Worm (Caenorhabditis elegans) whole organism, L3 larva: ENCODE measurements around the gene sid-2.

Source experiments
- R02D3.7 ChIP-seq: fragments of 150-350 bp; optimal IDR thresholded peaks from 2 replicates; lab custom pipeline; 2014; ENCODE audit warnings: missing biosample characterization, missing genetic modification characterization
- ama-1 ChIP-seq: fragments of 150-350 bp; optimal IDR thresholded peaks from 2 replicates; lab custom pipeline; 2018
- ceh-82 ChIP-seq: fragments of 150-350 bp; optimal IDR thresholded peaks from 2 replicates; lab custom pipeline; 2014; ENCODE audit warnings: missing biosample characterization, missing genetic modification characterization
- ceh-9 ChIP-seq: sonication (generic microtip); optimal IDR thresholded peaks from 2 replicates; lab custom pipeline; 2018; ENCODE audit warnings: missing biosample characterization, missing genetic modification characterization
- egl-27 ChIP-seq: sonication (generic microtip); optimal IDR thresholded peaks from 4 replicates; lab custom pipeline; 2017; ENCODE audit warnings: missing biosample characterization, missing genetic modification reagents, missing genetic modification characterization
- elt-3 ChIP-seq, 3 experiments: fragments of 150-350 bp in 1 of 3; sonication (generic microtip) in 2 of 3; optimal IDR thresholded peaks; 2 replicates in 2 of 3; 4 replicates in 1 of 3; lab custom pipeline; 2014 to 2017; ENCODE audit warnings: missing biosample characterization in 3 of 3, missing genetic modification characterization in 3 of 3
- fkh-10 ChIP-seq: sonication (generic microtip); optimal IDR thresholded peaks from 2 replicates; lab custom pipeline; 2017; ENCODE audit warnings: missing biosample characterization, missing genetic modification reagents, missing genetic modification characterization
- fkh-2 ChIP-seq: fragments of 150-350 bp; optimal IDR thresholded peaks from 2 replicates; lab custom pipeline; 2014; ENCODE audit warnings: missing biosample characterization, missing genetic modification reagents, missing genetic modification characterization
- hmg-11 ChIP-seq: sonication (generic microtip); optimal IDR thresholded peaks from 2 replicates; lab custom pipeline; 2016; ENCODE audit warnings: missing genetic modification characterization, missing compliant biosample characterization
- lin-39 ChIP-seq: fragments of 150-350 bp; optimal IDR thresholded peaks from 2 replicates; lab custom pipeline; 2018; ENCODE audit warnings: missing biosample characterization, missing genetic modification reagents, missing genetic modification characterization
- lsy-12 ChIP-seq: sonication (generic microtip); optimal IDR thresholded peaks from 2 replicates; lab custom pipeline; 2016; ENCODE audit warnings: mild to moderate bottlenecking, missing genetic modification characterization, missing compliant biosample characterization
- nfya-1 ChIP-seq: sonication (generic microtip); optimal IDR thresholded peaks from 2 replicates; lab custom pipeline; 2017; ENCODE audit warnings: missing genetic modification characterization, mild to moderate bottlenecking, missing compliant biosample characterization, antibody characterized with exemption, moderate library complexity; ENCODE audit not compliant: insufficient read depth
- nhr-11 ChIP-seq: fragments of 150-350 bp; optimal IDR thresholded peaks from 2 replicates; lab custom pipeline; 2014; ENCODE audit warnings: missing biosample characterization, missing genetic modification characterization
- nhr-12 ChIP-seq: fragments of 150-350 bp; optimal IDR thresholded peaks from 2 replicates; lab custom pipeline; 2014; ENCODE audit warnings: missing biosample characterization, missing genetic modification characterization
- nhr-23 ChIP-seq: fragments of 150-350 bp; optimal IDR thresholded peaks from 2 replicates; lab custom pipeline; 2014; ENCODE audit warnings: missing biosample characterization, missing genetic modification reagents, missing genetic modification characterization
- nhr-237 ChIP-seq: fragments of 150-350 bp; optimal IDR thresholded peaks from 2 replicates; lab custom pipeline; 2014; ENCODE audit warnings: missing biosample characterization, missing genetic modification characterization
- nhr-25 ChIP-seq: sonication (generic microtip); optimal IDR thresholded peaks from 2 replicates; lab custom pipeline; 2017; ENCODE audit warnings: missing biosample characterization, missing genetic modification characterization
- nhr-43 ChIP-seq: sonication (generic microtip); optimal IDR thresholded peaks from 2 replicates; lab custom pipeline; 2016; ENCODE audit warnings: mild to moderate bottlenecking, missing genetic modification characterization, missing compliant biosample characterization; ENCODE audit not compliant: poor library complexity, severe bottlenecking
- pha-4 ChIP-seq: fragments of 150-350 bp; optimal IDR thresholded peaks from 2 replicates; lab custom pipeline; 2014; ENCODE audit warnings: missing biosample characterization, missing genetic modification reagents, missing genetic modification characterization
- pqm-1 ChIP-seq: fragments of 150-350 bp; optimal IDR thresholded peaks from 2 replicates; lab custom pipeline; 2017; ENCODE audit warnings: missing biosample characterization, missing genetic modification characterization, inconsistent platforms
- skn-1 ChIP-seq: fragments of 150-350 bp; optimal IDR thresholded peaks from 2 replicates; lab custom pipeline; 2014; ENCODE audit warnings: missing biosample characterization, missing genetic modification characterization
- snpc-4 ChIP-seq: fragments of 150-350 bp; optimal IDR thresholded peaks from 2 replicates; lab custom pipeline; 2014; ENCODE audit warnings: missing biosample characterization, missing genetic modification characterization
- tbx-2 ChIP-seq: sonication (generic microtip); optimal IDR thresholded peaks from 2 replicates; lab custom pipeline; 2016; ENCODE audit warnings: mild to moderate bottlenecking, missing genetic modification characterization, missing compliant biosample characterization
- unc-39 ChIP-seq: sonication (generic microtip); optimal IDR thresholded peaks from 4 replicates; lab custom pipeline; 2017; ENCODE audit warnings: missing biosample characterization, missing genetic modification characterization
- unc-62 ChIP-seq: fragments of 150-350 bp; sonication (generic microtip); optimal IDR thresholded peaks from 4 replicates; lab custom pipeline; 2014; ENCODE audit warnings: missing biosample characterization, missing genetic modification reagents, missing genetic modification characterization
- zag-1 ChIP-seq: fragments of 150-350 bp; optimal IDR thresholded peaks from 2 replicates; lab custom pipeline; 2014; ENCODE audit warnings: missing biosample characterization, missing genetic modification characterization
- ztf-11 ChIP-seq: fragments of 150-350 bp; optimal IDR thresholded peaks from 2 replicates; lab custom pipeline; 2014; ENCODE audit warnings: missing biosample characterization, missing genetic modification characterization
- ztf-4 ChIP-seq: fragments of 150-350 bp; optimal IDR thresholded peaks from 2 replicates; lab custom pipeline; 2014; ENCODE audit warnings: missing biosample characterization, missing genetic modification characterization

sid-2 gene

DNA sequence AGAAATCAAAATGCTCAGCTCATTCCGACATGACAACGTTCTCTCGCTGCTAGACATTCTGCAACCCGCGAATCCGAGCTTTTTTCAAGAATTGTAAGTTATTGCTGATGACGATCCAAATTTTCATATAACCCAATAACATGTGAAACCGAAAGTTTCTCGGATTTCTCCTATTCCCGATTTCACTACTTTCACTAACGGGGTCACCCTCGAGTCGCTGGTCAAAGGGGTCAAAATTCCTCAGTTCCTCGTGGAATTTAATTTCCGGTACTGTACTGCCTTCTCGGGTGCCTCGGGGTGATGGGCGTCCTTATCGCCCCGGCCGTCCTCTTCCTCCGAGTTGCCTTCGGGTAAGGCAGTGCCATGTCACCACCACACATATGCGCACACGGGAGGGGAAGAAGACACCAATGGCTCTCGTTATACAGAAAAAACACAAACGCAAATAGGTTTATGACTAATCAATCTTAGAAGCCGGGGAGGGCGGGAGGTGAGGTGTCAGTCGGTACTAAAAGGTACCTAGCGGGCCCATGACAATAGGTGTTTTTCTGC is 41.0 kb downstream of the sid-2 start:
- TF ChIP-seq tbx-2 (peak; percentile 16), ztf-4 (tag; lab: Kevin White, UChicago) (no peak), skn-1 (tag; lab: Kevin White, UChicago) (no peak), nhr-23 (tag; lab: Kevin White, UChicago) (peak; percentile 63), unc-39 (tag; lab: Kevin White, UChicago) (no peak), fkh-2 (tag; lab: Kevin White, UChicago) (no peak)

DNA sequence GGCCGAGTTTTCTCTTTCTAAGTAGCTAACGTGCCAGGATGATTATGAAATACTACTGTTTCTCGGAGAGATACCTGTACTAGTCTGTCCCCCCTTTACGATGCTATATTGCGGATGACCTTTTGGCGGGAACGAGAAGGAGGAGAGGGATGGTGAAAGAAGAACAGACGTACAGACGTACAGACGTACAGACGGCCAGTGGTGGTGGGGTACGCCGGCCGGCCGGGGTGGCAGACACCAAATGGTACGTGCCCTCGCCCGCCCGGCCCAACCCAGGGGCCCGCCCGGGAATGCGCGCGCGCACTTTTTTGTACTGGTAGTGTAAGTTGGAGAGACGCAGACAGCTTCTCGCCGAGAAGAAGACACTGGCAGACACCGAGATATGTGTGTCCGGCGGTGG is 41.8 kb downstream of the sid-2 start:
- no peak for TF ChIP-seq egl-27 (tag; lab: Kevin White, UChicago)
- peak; percentile 38 for TF ChIP-seq ama-1
- peak; percentile 84 for TF ChIP-seq nhr-23 (tag; lab: Kevin White, UChicago)
- peak; percentile 74 for TF ChIP-seq lin-39 (tag; lab: Kevin White, UChicago)
- TF ChIP-seq nfya-1 (tag; lab: Kevin White, UChicago) = peak; percentile 11
- TF ChIP-seq ztf-11 (tag; lab: Kevin White, UChicago) = no peak
- peak; percentile 60 for TF ChIP-seq lsy-12 (tag; lab: Kevin White, UChicago)
- peak; percentile 19 for TF ChIP-seq pha-4
- TF ChIP-seq nhr-25 (tag; lab: Kevin White, UChicago) = peak; percentile 52
- no peak for TF ChIP-seq skn-1 (tag; lab: Kevin White, UChicago)
- TF ChIP-seq hmg-11 (tag; lab: Kevin White, UChicago) = peak; percentile 53

DNA sequence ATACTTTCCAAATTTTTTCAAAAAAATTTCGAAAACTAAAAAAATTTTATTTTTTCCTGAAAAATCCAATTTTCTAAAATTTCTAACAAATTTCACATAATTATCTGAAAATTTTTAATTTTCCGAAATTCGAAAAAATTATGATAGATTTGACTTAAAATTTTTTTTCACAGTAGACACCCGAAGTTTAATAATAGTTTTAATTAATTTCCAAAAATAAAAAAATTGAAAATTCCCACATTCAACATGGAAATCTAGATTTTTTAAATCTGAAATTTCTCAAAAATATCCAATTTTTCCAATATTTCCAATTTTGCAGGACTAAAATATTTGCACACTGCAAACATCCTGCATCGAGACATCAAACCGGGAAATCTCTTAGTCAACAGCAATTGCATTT is 42.7 kb downstream of the sid-2 start:
- TF ChIP-seq pha-4 (peak; percentile 0), R02D3.7 (tag; lab: Kevin White, UChicago) (no peak)

DNA sequence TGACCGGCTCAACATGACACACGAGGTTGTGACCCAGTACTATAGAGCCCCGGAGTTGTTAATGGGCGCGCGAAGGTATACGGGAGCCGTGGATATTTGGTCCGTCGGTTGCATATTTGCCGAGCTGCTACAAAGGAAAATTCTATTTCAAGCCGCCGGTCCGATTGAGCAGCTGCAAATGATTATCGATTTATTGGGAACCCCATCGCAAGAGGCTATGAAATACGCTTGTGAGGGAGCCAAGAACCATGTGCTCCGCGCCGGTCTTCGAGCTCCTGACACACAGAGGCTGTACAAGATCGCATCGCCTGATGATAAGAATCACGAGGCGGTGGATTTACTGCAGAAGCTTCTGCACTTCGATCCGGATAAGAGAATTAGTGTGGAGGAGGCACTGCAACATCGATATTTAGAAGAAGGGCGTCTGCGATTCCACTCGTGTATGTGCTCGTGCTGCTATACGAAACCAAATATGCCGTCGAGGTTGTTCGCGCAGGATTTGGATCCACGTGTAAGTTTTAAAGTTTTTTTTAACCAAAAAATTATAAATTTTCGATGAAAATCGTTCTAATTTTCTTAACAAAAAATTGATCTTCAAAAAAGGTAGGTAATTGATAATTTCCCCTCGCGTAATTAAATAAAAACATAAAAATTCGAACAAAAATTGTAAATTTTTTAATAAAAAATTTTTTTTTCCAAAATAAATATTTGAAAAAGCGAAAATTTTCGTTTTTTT is 43.3 kb downstream of the sid-2 start:
- TF ChIP-seq ama-1 (peak; percentile 46), ceh-9 (tag; lab: Kevin White, UChicago) (no peak), nhr-23 (tag; lab: Kevin White, UChicago) (no peak)

DNA sequence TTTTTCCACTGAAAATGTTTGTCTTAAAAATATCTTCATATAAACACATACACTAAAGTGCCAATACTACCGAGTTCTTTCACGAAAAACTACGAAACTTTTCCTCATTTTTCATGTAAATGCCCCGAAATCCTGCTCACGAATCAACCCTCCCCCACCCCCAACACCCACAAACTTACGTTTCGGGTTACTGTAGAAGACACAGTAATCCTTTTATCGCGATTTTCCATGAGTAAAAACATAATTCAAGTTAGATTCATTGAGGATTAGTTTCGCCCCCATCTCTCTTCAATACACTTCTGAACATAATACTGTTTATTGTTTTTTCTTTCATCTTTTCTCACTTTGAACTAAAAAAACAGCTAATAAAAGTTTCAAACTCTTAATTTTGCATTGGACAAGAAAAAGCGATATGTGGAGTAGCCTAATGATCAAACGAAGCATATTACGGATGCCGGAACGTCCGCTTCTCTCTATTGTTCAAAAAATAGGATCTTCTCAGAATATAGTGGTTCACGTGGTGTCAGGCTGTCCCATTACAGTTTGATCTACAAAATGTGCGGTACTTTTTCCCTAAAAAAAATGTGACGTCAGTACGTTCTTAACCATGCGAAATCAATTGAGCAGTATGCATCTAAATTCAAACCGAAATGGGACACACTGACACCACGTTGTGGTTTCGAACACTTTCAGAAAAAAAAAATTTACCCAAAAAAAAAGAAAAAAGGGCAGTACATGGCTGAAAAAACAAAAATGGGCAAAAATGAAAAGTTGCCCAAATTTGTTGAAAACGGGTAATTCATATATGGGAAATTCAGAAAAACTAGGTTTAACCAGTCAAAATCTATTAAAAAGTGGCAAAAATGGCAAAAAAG is 45.0 kb downstream of the sid-2 start:
- TF ChIP-seq nhr-23 (tag; lab: Kevin White, UChicago) (peak; percentile 64), tbx-2 (no peak), unc-62 (GFP tag; lab: Kevin White, UChicago) (no peak), ama-1 (peak; percentile 22), ceh-82 (tag; lab: Kevin White, UChicago) (no peak), pqm-1 (tag; lab: Kevin White, UChicago) (no peak), nhr-11 (tag; lab: Kevin White, UChicago) (no peak), snpc-4 (no peak), nhr-43 (peak; percentile 32), lsy-12 (tag; lab: Kevin White, UChicago) (peak; percentile 26), fkh-10 (no peak), fkh-2 (tag; lab: Kevin White, UChicago) (no peak), nhr-237 (tag; lab: Kevin White, UChicago) (no peak)

DNA sequence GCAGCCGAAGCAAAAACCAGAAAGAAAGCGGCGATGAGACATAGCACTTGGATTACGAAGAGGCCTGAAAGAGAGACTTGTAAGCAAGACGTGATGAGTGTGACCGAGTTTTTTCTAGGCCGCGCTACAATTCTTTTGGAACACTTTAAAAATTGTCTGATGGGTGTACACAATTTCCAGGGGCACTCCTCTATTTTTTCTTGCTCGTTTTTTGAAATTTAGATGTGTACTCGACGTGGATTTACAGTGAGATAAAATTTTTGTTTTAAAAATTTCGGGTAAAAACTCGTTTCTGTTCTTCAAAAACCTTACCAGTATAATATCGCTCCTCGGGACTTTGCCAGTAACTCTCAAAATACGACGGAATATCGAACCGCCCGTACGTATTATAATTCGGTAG is 50.5 kb downstream of the sid-2 start:
- TF ChIP-seq fkh-2 (tag; lab: Kevin White, UChicago) (no peak), tbx-2 (no peak), unc-39 (tag; lab: Kevin White, UChicago) (no peak), lin-39 (tag; lab: Kevin White, UChicago) (no peak), hmg-11 (tag; lab: Kevin White, UChicago) (no peak), elt-3 (tag; optimal IDR thresholded peaks at IDR 0.05; lab: Kevin White, UChicago) (no peak), nhr-25 (tag; lab: Kevin White, UChicago) (no peak), unc-62 (GFP tag; lab: Kevin White, UChicago) (no peak), zag-1 (tag; lab: Kevin White, UChicago) (no peak), pqm-1 (tag; lab: Kevin White, UChicago) (no peak), nhr-12 (tag; lab: Kevin White, UChicago) (no peak), nhr-237 (tag; lab: Kevin White, UChicago) (no peak)
- TF ChIP-seq, all 47 proteins: peak for 0
